Worm (Caenorhabditis elegans) whole organism, early embryonic: ENCODE measurements around the gene F28E10.4.

ENCODE experiments used
- B0310.2 ChIP-seq: sonication (generic microtip); optimal IDR thresholded peaks from 2 replicates; lab custom pipeline; 2016; ENCODE audit warnings: mild to moderate bottlenecking, missing genetic modification characterization, missing compliant biosample characterization
- F13C5.2 ChIP-seq: sonication (generic microtip); optimal IDR thresholded peaks from 2 replicates; lab custom pipeline; 2017; ENCODE audit warnings: mild to moderate bottlenecking, missing genetic modification characterization, inconsistent platforms, missing compliant biosample characterization
- aly-1 ChIP-seq: sonication (generic microtip); optimal IDR thresholded peaks from 2 replicates; lab custom pipeline; 2016; ENCODE audit warnings: missing genetic modification characterization, missing compliant biosample characterization
- ama-1 ChIP-seq: fragments of 150-350 bp; optimal IDR thresholded peaks from 2 replicates; lab custom pipeline; 2014
- ceh-13 ChIP-seq: fragments of 200-800 bp; sonication (Bioruptor generic); optimal IDR thresholded peaks from 2 replicates; lab custom pipeline; 2018; ENCODE audit warnings: mild to moderate bottlenecking, missing genetic modification characterization, missing compliant biosample characterization
- ceh-36 ChIP-seq: sonication (generic microtip); optimal IDR thresholded peaks from 2 replicates; lab custom pipeline; 2016; ENCODE audit warnings: missing genetic modification characterization, inconsistent platforms, missing compliant biosample characterization
- ets-7 ChIP-seq: sonication (generic microtip); optimal IDR thresholded peaks from 2 replicates; lab custom pipeline; 2016; ENCODE audit warnings: missing genotype, missing genetic modification characterization, missing compliant biosample characterization
- flt-1 ChIP-seq: fragments of 200-800 bp; sonication (Bioruptor generic); IDR thresholded peaks from 2 replicates; pipeline ENCODE4 v1.3.6; 2022; ENCODE audit warnings: missing genetic modification characterization, missing compliant biosample characterization
- hmbx-1 ChIP-seq: sonication (generic microtip); optimal IDR thresholded peaks from 2 replicates; lab custom pipeline; 2016; ENCODE audit warnings: mild to moderate bottlenecking, missing genetic modification characterization, missing compliant biosample characterization
- hmg-4 ChIP-seq: fragments of 200-800 bp; sonication (Bioruptor generic); optimal IDR thresholded peaks from 2 replicates; lab custom pipeline; 2018; ENCODE audit warnings: mild to moderate bottlenecking, missing genetic modification characterization, missing compliant biosample characterization
- hnd-1 ChIP-seq: sonication (generic microtip); optimal IDR thresholded peaks from 2 replicates; lab custom pipeline; 2016; ENCODE audit warnings: missing genetic modification characterization, missing compliant biosample characterization
- pes-1 ChIP-seq: fragments of 200-800 bp; sonication (Bioruptor generic); IDR thresholded peaks from 2 replicates; pipeline ENCODE4 v1.3.6; 2022; ENCODE audit warnings: missing genetic modification reagents, missing genetic modification characterization, missing compliant biosample characterization
- scrt-1 ChIP-seq: fragments of 200-800 bp; sonication (Bioruptor generic); IDR thresholded peaks from 2 replicates; pipeline ENCODE4 v1.3.6; 2022; ENCODE audit warnings: missing genetic modification characterization, missing compliant biosample characterization
- sea-1 ChIP-seq: fragments of 200-800 bp; sonication (Bioruptor generic); conservative IDR thresholded peaks from 2 replicates; pipeline ENCODE4 v1.3.6; 2022; ENCODE audit warnings: missing genetic modification characterization, missing compliant biosample characterization
- tbx-11 ChIP-seq: fragments of 200-800 bp; sonication (Bioruptor generic); IDR thresholded peaks from 2 replicates; pipeline ENCODE4 v1.3.6; 2022; ENCODE audit warnings: missing genetic modification characterization, missing compliant biosample characterization
- tbx-37 ChIP-seq: fragments of 200-800 bp; sonication (Bioruptor generic); conservative IDR thresholded peaks from 2 replicates; pipeline ENCODE4 v1.3.6; 2022; ENCODE audit warnings: missing genetic modification reagents, missing genetic modification characterization, missing compliant biosample characterization
- tra-4 ChIP-seq: sonication (generic microtip); optimal IDR thresholded peaks from 2 replicates; lab custom pipeline; 2017; ENCODE audit warnings: missing genetic modification characterization, missing compliant biosample characterization

The F28E10.4 gene

ce11 chrIV:4567343-4567742 lies at the start of gene F28E10.4:
TSS of gene F28E10.4 (minus strand) at chrIV:4567443.
- TF ChIP-seq F13C5.2 (tag; lab: Kevin White, UChicago) (no peak), aly-1 (tag; lab: Kevin White, UChicago) (no peak), B0310.2 (tag; lab: Kevin White, UChicago) (no peak), ama-1 (lab: Kevin White, UChicago) (no peak), flt-1 (GFP tag; lab: Robert Waterston, UW) (no peak), ceh-36 (tag; lab: Kevin White, UChicago) (no peak), ceh-13 (GFP tag; lab: Kevin White, UChicago) (no peak), hmg-4 (GFP tag; lab: Kevin White, UChicago) (no peak), pes-1 (GFP tag; lab: Robert Waterston, UW) (no peak), hmbx-1 (tag; lab: Kevin White, UChicago) (no peak)

- TF ChIP-seq hmbx-1 (tag; lab: Kevin White, UChicago) (no peak), B0310.2 (tag; lab: Kevin White, UChicago) (no peak), flt-1 (GFP tag; lab: Robert Waterston, UW) (no peak), ceh-36 (tag; lab: Kevin White, UChicago) (no peak), aly-1 (tag; lab: Kevin White, UChicago) (no peak), ceh-13 (GFP tag; lab: Kevin White, UChicago) (no peak), pes-1 (GFP tag; lab: Robert Waterston, UW) (no peak), hnd-1 (no peak), ama-1 (lab: Kevin White, UChicago) (no peak), tbx-37 (GFP tag; lab: Robert Waterston, UW) (no peak), ets-7 (no peak), tbx-11 (GFP tag; lab: Robert Waterston, UW) (no peak), tra-4 (tag; lab: Kevin White, UChicago) (no peak), F13C5.2 (tag; lab: Kevin White, UChicago) (no peak), hmg-4 (GFP tag; lab: Kevin White, UChicago) (no peak), scrt-1 (GFP tag; lab: Robert Waterston, UW) (no peak), sea-1 (GFP tag; lab: Robert Waterston, UW) (no peak)
These were observed 46.3 kb upstream of the F28E10.4 start for ce11 chrIV:4613516-4613915.

- TF ChIP-seq hmg-4 (GFP tag; lab: Kevin White, UChicago) (no peak), tra-4 (tag; lab: Kevin White, UChicago) (no peak), hnd-1 (no peak), flt-1 (GFP tag; lab: Robert Waterston, UW) (no peak)
These were observed 45.4 kb upstream of the F28E10.4 start for ce11 chrIV:4612597-4612996.

ce11 chrIV:4611740-4612139 lies 44.5 kb upstream of the F28E10.4 start:
- TF ChIP-seq F13C5.2 (tag; lab: Kevin White, UChicago), result no peak
- no peak for TF ChIP-seq tra-4 (tag; lab: Kevin White, UChicago)
- no peak for TF ChIP-seq ceh-13 (GFP tag; lab: Kevin White, UChicago)
- TF ChIP-seq ceh-36 (tag; lab: Kevin White, UChicago), result peak; percentile 46
- TF ChIP-seq flt-1 (GFP tag; lab: Robert Waterston, UW), result no peak

ce11 chrIV:4609568-4609967 lies 42.3 kb upstream of the F28E10.4 start, which contains the start of gene col-110:
TSS of gene col-110 (minus strand) at chrIV:4609668.
- no peak for TF ChIP-seq F13C5.2 (tag; lab: Kevin White, UChicago)
- no peak for TF ChIP-seq ceh-36 (tag; lab: Kevin White, UChicago)
- TF ChIP-seq ets-7, result no peak
- TF ChIP-seq tbx-37 (GFP tag; lab: Robert Waterston, UW), result no peak
- no peak for TF ChIP-seq pes-1 (GFP tag; lab: Robert Waterston, UW)
- no peak for TF ChIP-seq tbx-11 (GFP tag; lab: Robert Waterston, UW)
- no peak for TF ChIP-seq sea-1 (GFP tag; lab: Robert Waterston, UW)
- no peak for TF ChIP-seq scrt-1 (GFP tag; lab: Robert Waterston, UW)
- TF ChIP-seq aly-1 (tag; lab: Kevin White, UChicago), result no peak
- no peak for TF ChIP-seq hmbx-1 (tag; lab: Kevin White, UChicago)
- no peak for TF ChIP-seq ceh-13 (GFP tag; lab: Kevin White, UChicago)
- TF ChIP-seq tra-4 (tag; lab: Kevin White, UChicago), result no peak
- TF ChIP-seq flt-1 (GFP tag; lab: Robert Waterston, UW), result no peak
- TF ChIP-seq ama-1 (lab: Kevin White, UChicago), result no peak
- no peak for TF ChIP-seq hmg-4 (GFP tag; lab: Kevin White, UChicago)
- TF ChIP-seq hnd-1, result no peak
- no peak for TF ChIP-seq B0310.2 (tag; lab: Kevin White, UChicago)

- TF ChIP-seq hnd-1 (no peak), B0310.2 (tag; lab: Kevin White, UChicago) (no peak), pes-1 (GFP tag; lab: Robert Waterston, UW) (no peak), tra-4 (tag; lab: Kevin White, UChicago) (no peak), ets-7 (no peak), F13C5.2 (tag; lab: Kevin White, UChicago) (no peak), tbx-37 (GFP tag; lab: Robert Waterston, UW) (no peak), sea-1 (GFP tag; lab: Robert Waterston, UW) (no peak), tbx-11 (GFP tag; lab: Robert Waterston, UW) (no peak), ama-1 (lab: Kevin White, UChicago) (no peak), ceh-13 (GFP tag; lab: Kevin White, UChicago) (no peak), flt-1 (GFP tag; lab: Robert Waterston, UW) (no peak), hmbx-1 (tag; lab: Kevin White, UChicago) (no peak), aly-1 (tag; lab: Kevin White, UChicago) (no peak), hmg-4 (GFP tag; lab: Kevin White, UChicago) (no peak)
These were observed 41.4 kb upstream of the F28E10.4 start for ce11 chrIV:4608661-4609060.

ce11 chrIV:4605608-4606007 lies 38.4 kb upstream of the F28E10.4 start, which contains the start of gene nspg-10:
TSS of gene nspg-10 (plus strand) at chrIV:4605786.
- TF ChIP-seq ceh-36 (tag; lab: Kevin White, UChicago), result no peak
- TF ChIP-seq tra-4 (tag; lab: Kevin White, UChicago), result no peak
- TF ChIP-seq hmbx-1 (tag; lab: Kevin White, UChicago), result no peak
- no peak for TF ChIP-seq ama-1 (lab: Kevin White, UChicago)
- TF ChIP-seq pes-1 (GFP tag; lab: Robert Waterston, UW), result no peak
- TF ChIP-seq ceh-13 (GFP tag; lab: Kevin White, UChicago), result no peak
- no peak for TF ChIP-seq B0310.2 (tag; lab: Kevin White, UChicago)
